Fruit fly (Drosophila melanogaster) whole organism, embryonic: ENCODE measurements around the gene CG13085.
A peak's percentile ranks its signal among the peaks of the same experiment; 100 is the strongest.

ENCODE experiments used
- Asciz ChIP-seq: fragments of 200-800 bp; sonication (Bioruptor generic); optimal IDR thresholded peaks from 2 replicates; lab custom pipeline; 2017; ENCODE audit warnings: missing biosample characterization, mild to moderate bottlenecking, missing genetic modification characterization, missing genetic modification reagents
- CG12942 ChIP-seq: fragments of 200-800 bp; sonication (Bioruptor generic); optimal IDR thresholded peaks from 3 replicates; lab custom pipeline; 2016; ENCODE audit warnings: missing biosample characterization, missing genetic modification characterization
- CG13624 ChIP-seq: fragments of 200-800 bp; sonication (Bioruptor generic); optimal IDR thresholded peaks from 2 replicates; lab custom pipeline; 2016; ENCODE audit warnings: missing biosample characterization, missing genetic modification characterization
- CG1602 ChIP-seq: fragments of 200-800 bp; sonication (Bioruptor generic); optimal IDR thresholded peaks from 3 replicates; lab custom pipeline; 2016; ENCODE audit warnings: missing biosample characterization, missing genetic modification characterization
- CG16863 ChIP-seq: fragments of 200-800 bp; sonication (Bioruptor generic); optimal IDR thresholded peaks from 3 replicates; lab custom pipeline; 2016; ENCODE audit warnings: missing biosample characterization, missing genetic modification characterization
- CG18011 ChIP-seq: fragments of 200-800 bp; sonication (Bioruptor generic); optimal IDR thresholded peaks from 2 replicates; lab custom pipeline; 2017; ENCODE audit warnings: missing biosample characterization, missing genetic modification characterization, mild to moderate bottlenecking, moderate library complexity, missing genotype
- CG18764 ChIP-seq: fragments of 200-800 bp; sonication (Bioruptor generic); optimal IDR thresholded peaks from 3 replicates; lab custom pipeline; 2016; ENCODE audit warnings: missing biosample characterization, missing genetic modification characterization
- CG3407 ChIP-seq: fragments of 200-800 bp; sonication (Bioruptor generic); optimal IDR thresholded peaks from 2 replicates; lab custom pipeline; 2018; ENCODE audit warnings: missing biosample characterization, mild to moderate bottlenecking, missing genetic modification characterization
- CG34422 ChIP-seq: fragments of 200-800 bp; sonication (Bioruptor generic); IDR thresholded peaks from 3 replicates; pipeline ENCODE4 v1.3.6; 2022; ENCODE audit warnings: missing biosample characterization, missing genetic modification characterization
- CG4424 ChIP-seq: fragments of 200-800 bp; sonication (Bioruptor generic); optimal IDR thresholded peaks from 3 replicates; lab custom pipeline; 2016; ENCODE audit warnings: missing biosample characterization, missing genetic modification characterization
- CG5245 ChIP-seq: fragments of 200-800 bp; sonication (Bioruptor generic); optimal IDR thresholded peaks from 3 replicates; lab custom pipeline; 2016; ENCODE audit warnings: missing biosample characterization, missing genetic modification characterization
- CG6689 ChIP-seq: fragments of 200-800 bp; sonication (Bioruptor generic); IDR thresholded peaks from 2 replicates; pipeline ENCODE4 v1.3.6; 2022; ENCODE audit warnings: missing biosample characterization, missing genetic modification characterization
- CG6791 ChIP-seq: fragments of 200-800 bp; sonication (Bioruptor generic); IDR thresholded peaks from 3 replicates; pipeline ENCODE4 v1.3.6; 2022; ENCODE audit warnings: missing biosample characterization, missing genetic modification characterization; ENCODE audit not compliant: partially characterized antibody
- CG7987 ChIP-seq: fragments of 200-800 bp; sonication (Bioruptor generic); optimal IDR thresholded peaks from 2 replicates; lab custom pipeline; 2018; ENCODE audit warnings: missing biosample characterization, mild to moderate bottlenecking, missing genetic modification characterization, moderate library complexity
- CG8290 ChIP-seq, 3 experiments: fragments of 200-800 bp; sonication (Bioruptor generic); optimal IDR thresholded peaks; 2 replicates each; lab custom pipeline; 2016 to 2019; ENCODE audit warnings: missing biosample characterization in 3 of 3, missing genetic modification characterization in 3 of 3, mild to moderate bottlenecking in 2 of 3, moderate library complexity in 1 of 3
- CG8388 ChIP-seq: fragments of 200-800 bp; sonication (Bioruptor generic); optimal IDR thresholded peaks from 2 replicates; lab custom pipeline; 2019; ENCODE audit warnings: missing biosample characterization, mild to moderate bottlenecking, missing genetic modification characterization, moderate library complexity
- CG8944 ChIP-seq: fragments of 200-800 bp; sonication (Bioruptor generic); optimal IDR thresholded peaks from 3 replicates; lab custom pipeline; 2016; ENCODE audit warnings: missing biosample characterization, missing genetic modification characterization
- CoRest ChIP-seq: fragments of 200-800 bp; sonication (Bioruptor generic); optimal IDR thresholded peaks from 3 replicates; lab custom pipeline; 2018; ENCODE audit warnings: missing biosample characterization, mild to moderate bottlenecking, missing genetic modification characterization, moderate library complexity
- Dip3 ChIP-seq: fragments of 200-800 bp; sonication (Bioruptor generic); optimal IDR thresholded peaks from 3 replicates; lab custom pipeline; 2016; ENCODE audit warnings: missing biosample characterization, missing genetic modification characterization
- Dp ChIP-seq: fragments of 200-800 bp; sonication (Bioruptor generic); optimal IDR thresholded peaks from 2 replicates; lab custom pipeline; 2018; ENCODE audit warnings: missing biosample characterization, mild to moderate bottlenecking, missing genetic modification characterization, moderate library complexity
- Gug ChIP-seq: fragments of 200-800 bp; sonication (Bioruptor generic); IDR thresholded peaks from 4 replicates; pipeline ENCODE4 v1.3.6; 2022; ENCODE audit warnings: missing biosample characterization, missing genetic modification characterization
- H15 ChIP-seq: fragments of 200-800 bp; sonication (Bioruptor generic); IDR thresholded peaks from 3 replicates; pipeline ENCODE4 v1.3.6; 2022; ENCODE audit warnings: missing biosample characterization, missing genetic modification characterization
- Hr51 ChIP-seq, 2 experiments: fragments of 200-800 bp; sonication (Bioruptor generic); optimal IDR thresholded peaks; 2 replicates in 1 of 2; 3 replicates in 1 of 2; lab custom pipeline; 2016 to 2018; ENCODE audit warnings: missing biosample characterization in 2 of 2, missing genetic modification characterization in 2 of 2, mild to moderate bottlenecking in 1 of 2, moderate library complexity in 1 of 2
- Lpt ChIP-seq: fragments of >200 bp; optimal IDR thresholded peaks from 2 replicates; lab custom pipeline; 2018; ENCODE audit warnings: missing biosample characterization, missing genetic modification characterization
- NC2α ChIP-seq: fragments of 200-800 bp; sonication (Bioruptor generic); optimal IDR thresholded peaks from 2 replicates; lab custom pipeline; 2016; ENCODE audit warnings: missing biosample characterization, missing genetic modification characterization
- Nf-YA ChIP-seq: fragments of 200-800 bp; sonication (Bioruptor generic); IDR thresholded peaks from 2 replicates; pipeline ENCODE4 v1.3.6; 2022; ENCODE audit warnings: missing biosample characterization, missing genetic modification characterization
- Opbp ChIP-seq: fragments of 200-800 bp; sonication (Bioruptor generic); IDR thresholded peaks from 3 replicates; pipeline ENCODE4 v1.3.6; 2022; ENCODE audit warnings: missing biosample characterization, missing genetic modification characterization; ENCODE audit not compliant: partially characterized antibody
- Sox100B ChIP-seq: fragments of 200-800 bp; sonication (Bioruptor generic); optimal IDR thresholded peaks from 3 replicates; lab custom pipeline; 2018; ENCODE audit warnings: missing biosample characterization, mild to moderate bottlenecking, missing genetic modification characterization
- Sry-δ ChIP-seq: fragments of 200-800 bp; sonication (Bioruptor generic); optimal IDR thresholded peaks from 2 replicates; lab custom pipeline; 2016; ENCODE audit warnings: missing biosample characterization, missing genetic modification characterization
- Vsx1 ChIP-seq: fragments of 200-800 bp; sonication (Bioruptor generic); optimal IDR thresholded peaks from 2 replicates; lab custom pipeline; 2017; ENCODE audit warnings: missing biosample characterization, mild to moderate bottlenecking, missing genetic modification characterization, missing genetic modification reagents
- YL-1 ChIP-seq: fragments of 200-800 bp; sonication (Bioruptor generic); optimal IDR thresholded peaks from 3 replicates; lab custom pipeline; 2017; ENCODE audit warnings: missing biosample characterization, mild to moderate bottlenecking, missing genetic modification characterization
- ase ChIP-seq: fragments of 200-800 bp; sonication (Bioruptor generic); IDR thresholded peaks from 3 replicates; pipeline ENCODE4 v1.3.6; 2022; ENCODE audit warnings: missing biosample characterization, missing genetic modification characterization
- ato ChIP-seq: fragments of 200-800 bp; sonication (Bioruptor generic); IDR thresholded peaks from 2 replicates; pipeline ENCODE4 v1.3.6; 2022; ENCODE audit warnings: missing biosample characterization, missing genetic modification characterization; ENCODE audit not compliant: partially characterized antibody
- chm ChIP-seq: fragments of 200-800 bp; sonication (Bioruptor generic); IDR thresholded peaks from 2 replicates; pipeline ENCODE4 v1.3.6; 2022; ENCODE audit warnings: missing biosample characterization, missing genetic modification characterization
- crol ChIP-seq: fragments of 200-800 bp; sonication (Bioruptor generic); IDR thresholded peaks from 2 replicates; pipeline ENCODE4 v1.3.6; 2022; ENCODE audit warnings: missing biosample characterization, missing genetic modification characterization
- crp ChIP-seq, 2 experiments: fragments of 200-800 bp; sonication (Bioruptor generic); optimal IDR thresholded peaks; 2 replicates in 1 of 2; 3 replicates in 1 of 2; lab custom pipeline; 2017; ENCODE audit warnings: missing biosample characterization in 2 of 2, missing genetic modification characterization in 2 of 2, mild to moderate bottlenecking in 1 of 2, moderate library complexity in 1 of 2
- fd102C ChIP-seq: fragments of 200-800 bp; sonication (Bioruptor generic); optimal IDR thresholded peaks from 2 replicates; lab custom pipeline; 2018; ENCODE audit warnings: missing biosample characterization, mild to moderate bottlenecking, missing genetic modification characterization, moderate library complexity
- gfzf ChIP-seq: fragments of 200-800 bp; sonication (Bioruptor generic); optimal IDR thresholded peaks from 2 replicates; lab custom pipeline; 2016; ENCODE audit warnings: missing biosample characterization, mild to moderate bottlenecking, missing genetic modification characterization, moderate library complexity
- grau ChIP-seq: fragments of 200-800 bp; optimal IDR thresholded peaks from 3 replicates; lab custom pipeline; 2019; ENCODE audit warnings: missing biosample characterization, mild to moderate bottlenecking, missing genetic modification characterization, moderate library complexity
- hkb ChIP-seq, 2 experiments: fragments of 200-800 bp in 1 of 2; fragments of >200 bp in 1 of 2; sonication (Bioruptor generic) in 1 of 2; IDR thresholded peaks in 1 of 2; optimal IDR thresholded peaks in 1 of 2; 2 replicates each; pipeline versions ENCODE4 v1.3.6 to Lab custom; 2017 to 2022; ENCODE audit warnings: missing biosample characterization in 1 of 2, missing genetic modification characterization in 1 of 2
- knrl ChIP-seq: fragments of 200-800 bp; sonication (Bioruptor generic); IDR thresholded peaks from 3 replicates; pipeline ENCODE4 v1.3.6; 2022; ENCODE audit warnings: missing biosample characterization, missing genetic modification characterization; ENCODE audit not compliant: partially characterized antibody
- nerfin-1 ChIP-seq: fragments of 200-800 bp; sonication (Bioruptor generic); optimal IDR thresholded peaks from 3 replicates; lab custom pipeline; 2019; ENCODE audit warnings: missing biosample characterization, mild to moderate bottlenecking, missing genetic modification characterization, moderate library complexity
- pzg ChIP-seq: fragments of 200-800 bp; sonication (Bioruptor generic); optimal IDR thresholded peaks from 3 replicates; lab custom pipeline; 2018; ENCODE audit warnings: missing biosample characterization, mild to moderate bottlenecking, missing genetic modification characterization, moderate library complexity
- sens ChIP-seq: fragments of 200-800 bp; sonication (Bioruptor generic); peaks from one replicate; lab custom pipeline; 2016; ENCODE audit warnings: missing biosample characterization, missing genetic modification characterization
- so ChIP-seq: fragments of 200-800 bp; sonication (Bioruptor generic); IDR thresholded peaks from 3 replicates; pipeline ENCODE4 v1.3.6; 2022; ENCODE audit warnings: missing biosample characterization, missing genetic modification characterization
- sr ChIP-seq: fragments of 200-800 bp; sonication (Bioruptor generic); IDR thresholded peaks from 3 replicates; pipeline ENCODE4 v1.3.6; 2022; ENCODE audit warnings: missing biosample characterization, missing genetic modification characterization
- ssp ChIP-seq: fragments of 200-800 bp; sonication (Bioruptor generic); IDR thresholded peaks from 2 replicates; pipeline ENCODE4 v1.3.6; 2022; ENCODE audit warnings: missing biosample characterization, missing genetic modification characterization
- tio ChIP-seq: fragments of 200-800 bp; sonication (Bioruptor generic); optimal IDR thresholded peaks from 2 replicates; lab custom pipeline; 2017; ENCODE audit warnings: missing biosample characterization, missing genetic modification characterization, inconsistent platforms
- ttk ChIP-seq: fragments of 200-800 bp; sonication (Bioruptor generic); IDR thresholded peaks from 2 replicates; pipeline ENCODE4 v2.1.2; 2022; ENCODE audit warnings: missing biosample characterization, missing genetic modification characterization
- zfh1 ChIP-seq: fragments of 200-800 bp; sonication (Bioruptor generic); IDR thresholded peaks from 3 replicates; pipeline ENCODE4 v1.3.6; 2022; ENCODE audit warnings: missing biosample characterization, missing genetic modification characterization

Gene CG13085

dm6 chr2L:19423467-19424122 lies at the start of gene CG13085, which contains the start of gene Alp12 (continued):
- TF ChIP-seq crol (GFP tag; lab: Robert Waterston, UW), result peak; percentile 76
- TF ChIP-seq ato, result no peak
- peak; percentile 92 for TF ChIP-seq H15 (GFP tag; lab: Robert Waterston, UW)
- peak; percentile 96 for TF ChIP-seq CG13624 (GFP tag; lab: Kevin White, UChicago)
- TF ChIP-seq CG6791 (GFP tag; lab: Robert Waterston, UW), result peak; percentile 54; the same call in 2 of the 3 replicates
- TF ChIP-seq Sox100B, result peak; percentile 100
- TF ChIP-seq CG34422 (GFP tag; lab: Robert Waterston, UW), result peak; percentile 95
- TF ChIP-seq NC2α (GFP tag; lab: Kevin White, UChicago), result peak; percentile 84
- peak; percentile 98 for TF ChIP-seq nerfin-1
- TF ChIP-seq knrl (GFP tag; lab: Robert Waterston, UW), result no peak
- TF ChIP-seq YL-1 (GFP tag; lab: Kevin White, UChicago), result peak; percentile 98
- TF ChIP-seq Dp (GFP tag; lab: Kevin White, UChicago), result peak; percentile 31
- TF ChIP-seq crp (GFP tag; optimal IDR thresholded peaks at IDR 0.05; lab: Kevin White, UChicago), result peak in 1 of 2 experiments; percentile 73
- peak; percentile 58 for TF ChIP-seq Sry-δ (GFP tag; lab: Kevin White, UChicago)
- TF ChIP-seq zfh1 (GFP tag; lab: Robert Waterston, UW), result peak; percentile 91
- TF ChIP-seq sens (GFP tag; lab: Kevin White, UChicago), result peak; percentile 99
- TF ChIP-seq CG8290 (GFP tag; optimal IDR thresholded peaks at IDR 0.05; lab: Kevin White, UChicago), result peak; percentile 95
- TF ChIP-seq CG8290 (tag; optimal IDR thresholded peaks at IDR 0.05; lab: Kevin White, UChicago), result peak; percentile 86 to 88
- TF ChIP-seq ttk, result peak; percentile 94
- peak; percentile 89 for TF ChIP-seq Dip3
- TF ChIP-seq CG16863, result peak; percentile 95
- peak; percentile 95 for TF ChIP-seq CG12942
- peak; percentile 97 for TF ChIP-seq CG8388 (GFP tag; lab: Kevin White, UChicago)
- peak; percentile 23 for TF ChIP-seq fd102C
- peak; percentile 89 for TF ChIP-seq CG18011
- TF ChIP-seq CG3407 (GFP tag; lab: Kevin White, UChicago), result peak; percentile 96
- TF ChIP-seq CG1602 (GFP tag; lab: Kevin White, UChicago), result peak; percentile 97
- peak; percentile 96 for TF ChIP-seq Vsx1 (GFP tag; lab: Kevin White, UChicago)
- TF ChIP-seq Hr51 (GFP tag; optimal IDR thresholded peaks at IDR 0.05; lab: Kevin White, UChicago), result peak; percentile 94 to 99
- peak; percentile 91 for TF ChIP-seq Gug (GFP tag; lab: Robert Waterston, UW)
- no peak for TF ChIP-seq hkb (optimal IDR thresholded peaks at IDR 0.05; lab: Kevin White, UChicago)
- TF ChIP-seq hkb (GFP tag; IDR thresholded peaks at IDR 0.05; lab: Robert Waterston, UW), result peak; percentile 97
- TF ChIP-seq gfzf, result peak; percentile 0
- peak; percentile 98 for TF ChIP-seq tio (GFP tag; lab: Kevin White, UChicago)
- TF ChIP-seq sr (GFP tag; lab: Robert Waterston, UW), result peak; percentile 72; the same call in 1 of the 3 replicates
- peak; percentile 99 for TF ChIP-seq Asciz (GFP tag; lab: Kevin White, UChicago)
- TF ChIP-seq CG8944 (GFP tag; lab: Kevin White, UChicago), result peak; percentile 87
- peak; percentile 84 for TF ChIP-seq CG7987
- no peak; the same call in 2 of the 3 replicates for TF ChIP-seq Opbp
- TF ChIP-seq, all 482 proteins: peak for 437

dm6 chr2L:19376145-19376544 lies 47.7 kb upstream of the CG13085 start:
- TF ChIP-seq Lpt (GFP tag; lab: Kevin White, UChicago) (no peak), pzg (GFP tag; lab: Kevin White, UChicago) (no peak), CG5245 (peak; percentile 18), ssp (GFP tag; lab: Robert Waterston, UW) (no peak), CG6689 (GFP tag; lab: Robert Waterston, UW) (peak; percentile 45; the same call in 1 of the 2 replicates), so (GFP tag; lab: Robert Waterston, UW) (0 out of 3 replicates have a peak, but pooled peaks have one; percentile 37), CG18764 (GFP tag; lab: Kevin White, UChicago) (peak; percentile 4), CG4424 (GFP tag; lab: Kevin White, UChicago) (peak; percentile 47), ase (GFP tag; lab: Robert Waterston, UW) (no peak), Nf-YA (GFP tag; lab: Robert Waterston, UW) (no peak), grau (peak; percentile 30), chm (GFP tag; lab: Robert Waterston, UW) (peak; percentile 41; the same call in 1 of the 2 replicates), CoRest (tag; lab: Kevin White, UChicago) (peak; percentile 33)
